Fruit fly (Drosophila melanogaster) whole organism, embryonic: Measurements from ENCODE around the gene CG5181.

ENCODE experiments used
- Atf-2 ChIP-seq: fragments of 200-800 bp; sonication (Bioruptor generic); optimal IDR thresholded peaks from 2 replicates; lab custom pipeline; 2016; ENCODE audit warnings: missing biosample characterization, missing genetic modification characterization
- CG10321 ChIP-seq: fragments of 200-800 bp; sonication (Bioruptor generic); IDR thresholded peaks from 2 replicates; pipeline ENCODE4 v1.3.6; 2022; ENCODE audit warnings: missing biosample characterization, missing genetic modification characterization
- CG10543 ChIP-seq: fragments of 200-800 bp; sonication (Bioruptor generic); optimal IDR thresholded peaks from 3 replicates; lab custom pipeline; 2017; ENCODE audit warnings: missing biosample characterization, mild to moderate bottlenecking, missing genetic modification characterization, moderate library complexity
- CG10959 ChIP-seq: fragments of 200-800 bp; sonication (Bioruptor generic); IDR thresholded peaks from 2 replicates; pipeline ENCODE4 v1.3.6; 2022; ENCODE audit warnings: missing biosample characterization, missing genetic modification characterization
- CG14441 ChIP-seq: fragments of 200-800 bp; sonication (Bioruptor generic); IDR thresholded peaks from 2 replicates; pipeline ENCODE4 v1.3.6; 2022; ENCODE audit warnings: missing biosample characterization, missing genetic modification characterization
- CG15601 ChIP-seq: fragments of 200-800 bp; sonication (Bioruptor generic); optimal IDR thresholded peaks from 3 replicates; lab custom pipeline; 2019; ENCODE audit warnings: missing biosample characterization, mild to moderate bottlenecking, missing genetic modification characterization, moderate library complexity
- CG17359 ChIP-seq: fragments of 200-800 bp; sonication (Bioruptor generic); optimal IDR thresholded peaks from 3 replicates; lab custom pipeline; 2018; ENCODE audit warnings: missing biosample characterization, mild to moderate bottlenecking, missing genetic modification characterization, moderate library complexity
- CG17829 ChIP-seq: fragments of 200-800 bp; optimal IDR thresholded peaks from 2 replicates; lab custom pipeline; 2019; ENCODE audit warnings: missing biosample characterization, mild to moderate bottlenecking, missing genetic modification characterization, moderate library complexity
- CG2199 ChIP-seq: fragments of 200-800 bp; sonication (Bioruptor generic); IDR thresholded peaks from 3 replicates; pipeline ENCODE4 v1.3.6; 2022; ENCODE audit warnings: missing biosample characterization, missing genetic modification characterization
- CG4282 ChIP-seq: fragments of 200-800 bp; sonication (Bioruptor generic); optimal IDR thresholded peaks from 2 replicates; lab custom pipeline; 2016; ENCODE audit warnings: missing biosample characterization, missing genetic modification characterization
- CG4328 ChIP-seq: fragments of 200-800 bp; sonication (Bioruptor generic); optimal IDR thresholded peaks from 3 replicates; lab custom pipeline; 2017; ENCODE audit warnings: missing biosample characterization, missing genetic modification reagents, missing genetic modification characterization
- CG4424 ChIP-seq: fragments of 200-800 bp; sonication (Bioruptor generic); optimal IDR thresholded peaks from 3 replicates; lab custom pipeline; 2016; ENCODE audit warnings: missing biosample characterization, missing genetic modification characterization
- CG6654 ChIP-seq: fragments of 200-800 bp; sonication (Bioruptor generic); optimal IDR thresholded peaks from 2 replicates; lab custom pipeline; 2017; ENCODE audit warnings: missing biosample characterization, mild to moderate bottlenecking, missing genetic modification characterization
- CG6683 ChIP-seq: fragments of 200-800 bp; sonication (Bioruptor generic); optimal IDR thresholded peaks from 2 replicates; lab custom pipeline; 2017; ENCODE audit warnings: missing biosample characterization, mild to moderate bottlenecking, missing genetic modification characterization, missing genetic modification reagents
- CG6765 ChIP-seq: fragments of 200-800 bp; sonication (Bioruptor generic); optimal IDR thresholded peaks from 3 replicates; lab custom pipeline; 2017; ENCODE audit warnings: missing biosample characterization, mild to moderate bottlenecking, missing genetic modification characterization
- CG7357 ChIP-seq: fragments of 200-800 bp; sonication (Bioruptor generic); IDR thresholded peaks from 3 replicates; pipeline ENCODE4 v1.3.6; 2022; ENCODE audit warnings: missing biosample characterization, missing genetic modification characterization
- CG8765 ChIP-seq: fragments of 200-800 bp; sonication (Bioruptor generic); IDR thresholded peaks from 2 replicates; pipeline ENCODE4 v1.3.6; 2022; ENCODE audit warnings: missing biosample characterization, missing genetic modification characterization
- CG9215 ChIP-seq: fragments of 200-800 bp; sonication (Bioruptor generic); IDR thresholded peaks from 2 replicates; pipeline ENCODE4 v1.3.6; 2022; ENCODE audit warnings: missing biosample characterization, missing genetic modification characterization
- Chrac-16 ChIP-seq: fragments of 200-800 bp; sonication (Bioruptor generic); optimal IDR thresholded peaks from 3 replicates; lab custom pipeline; 2016; ENCODE audit warnings: missing biosample characterization, missing genetic modification characterization
- Dbx ChIP-seq: fragments of 200-800 bp; sonication (Bioruptor generic); IDR thresholded peaks from 3 replicates; pipeline ENCODE4 v1.3.6; 2022; ENCODE audit warnings: missing biosample characterization, missing genetic modification characterization
- Eip74EF ChIP-seq, 2 experiments: fragments of 200-800 bp in 1 of 2; fragments of >200 bp in 1 of 2; sonication (Bioruptor generic) in 1 of 2; optimal IDR thresholded peaks; 2 replicates each; lab custom pipeline; 2017 to 2019; ENCODE audit warnings: missing biosample characterization in 2 of 2, missing genetic modification characterization in 2 of 2, mild to moderate bottlenecking in 1 of 2, moderate library complexity in 1 of 2
- Fer2 ChIP-seq: fragments of 200-800 bp; sonication (Bioruptor generic); optimal IDR thresholded peaks from 2 replicates; lab custom pipeline; 2018; ENCODE audit warnings: missing biosample characterization, mild to moderate bottlenecking, missing genetic modification characterization, moderate library complexity
- Gug ChIP-seq: fragments of 200-800 bp; sonication (Bioruptor generic); IDR thresholded peaks from 4 replicates; pipeline ENCODE4 v1.3.6; 2022; ENCODE audit warnings: missing biosample characterization, missing genetic modification characterization
- HLH3B ChIP-seq: fragments of 200-800 bp; sonication (Bioruptor generic); IDR thresholded peaks from 2 replicates; pipeline ENCODE4 v1.3.6; 2022; ENCODE audit warnings: missing biosample characterization, missing genetic modification characterization
- Hey ChIP-seq: fragments of 200-800 bp; sonication (Bioruptor generic); optimal IDR thresholded peaks from 3 replicates; lab custom pipeline; 2018; ENCODE audit warnings: missing biosample characterization, mild to moderate bottlenecking, missing genetic modification characterization
- Hmr ChIP-seq: fragments of 200-800 bp; sonication (Bioruptor generic); optimal IDR thresholded peaks from 3 replicates; lab custom pipeline; 2017; ENCODE audit warnings: mild to moderate bottlenecking, missing biosample characterization, missing genetic modification reagents, missing genetic modification characterization
- NC2β ChIP-seq: fragments of 200-800 bp; sonication (Bioruptor generic); optimal IDR thresholded peaks from 2 replicates; lab custom pipeline; 2016; ENCODE audit warnings: missing biosample characterization, missing genetic modification characterization
- Sin3A ChIP-seq: fragments of >200 bp; optimal IDR thresholded peaks from 2 replicates; lab custom pipeline; 2018
- Vsx1 ChIP-seq: fragments of 200-800 bp; sonication (Bioruptor generic); optimal IDR thresholded peaks from 2 replicates; lab custom pipeline; 2017; ENCODE audit warnings: missing biosample characterization, mild to moderate bottlenecking, missing genetic modification characterization, missing genetic modification reagents
- YL-1 ChIP-seq: fragments of 200-800 bp; sonication (Bioruptor generic); optimal IDR thresholded peaks from 3 replicates; lab custom pipeline; 2017; ENCODE audit warnings: missing biosample characterization, mild to moderate bottlenecking, missing genetic modification characterization
- az2 ChIP-seq: fragments of 200-800 bp; sonication (Bioruptor generic); optimal IDR thresholded peaks from 3 replicates; lab custom pipeline; 2016; ENCODE audit warnings: missing biosample characterization, missing genetic modification characterization
- corto ChIP-seq: fragments of 200-800 bp; sonication (Bioruptor generic); optimal IDR thresholded peaks from 2 replicates; lab custom pipeline; 2016; ENCODE audit warnings: missing biosample characterization, mild to moderate bottlenecking, missing genetic modification characterization, moderate library complexity
- cwo ChIP-seq: fragments of 200-800 bp; sonication (Bioruptor generic); optimal IDR thresholded peaks from 3 replicates; lab custom pipeline; 2017; ENCODE audit warnings: missing biosample characterization, missing genetic modification characterization, mild to moderate bottlenecking, moderate library complexity, missing genetic modification reagents
- ems ChIP-seq: fragments of 200-800 bp; sonication (Bioruptor generic); optimal IDR thresholded peaks from 3 replicates; lab custom pipeline; 2016; ENCODE audit warnings: missing biosample characterization, missing genetic modification characterization
- ewg ChIP-seq: fragments of 200-800 bp; sonication (Bioruptor generic); optimal IDR thresholded peaks from 3 replicates; lab custom pipeline; 2017; ENCODE audit warnings: mild to moderate bottlenecking, missing biosample characterization, missing genetic modification reagents, missing genetic modification characterization
- gsb ChIP-seq: fragments of 200-800 bp; sonication (Bioruptor generic); IDR thresholded peaks from 2 replicates; pipeline ENCODE4 v1.3.6; 2022; ENCODE audit warnings: missing biosample characterization, missing genetic modification characterization
- mam ChIP-seq: fragments of 200-800 bp; sonication (Bioruptor generic); optimal IDR thresholded peaks from 3 replicates; lab custom pipeline; 2016; ENCODE audit warnings: missing biosample characterization, missing genetic modification characterization
- nmo ChIP-seq: fragments of 200-800 bp; sonication (Bioruptor generic); optimal IDR thresholded peaks from 2 replicates; lab custom pipeline; 2018; ENCODE audit warnings: missing biosample characterization, mild to moderate bottlenecking, missing genetic modification characterization, moderate library complexity
- org-1 ChIP-seq: fragments of 200-800 bp; sonication (Bioruptor generic); optimal IDR thresholded peaks from 2 replicates; lab custom pipeline; 2017; ENCODE audit warnings: missing biosample characterization, missing genetic modification characterization
- pfk ChIP-seq: fragments of 200-800 bp; sonication (Bioruptor generic); optimal IDR thresholded peaks from 2 replicates; lab custom pipeline; 2018; ENCODE audit warnings: missing biosample characterization, mild to moderate bottlenecking, missing genetic modification characterization, moderate library complexity
- pho ChIP-seq: fragments of 200-800 bp; sonication (Bioruptor generic); optimal IDR thresholded peaks from 2 replicates; lab custom pipeline; 2016; ENCODE audit warnings: missing biosample characterization, missing genetic modification characterization
- pzg ChIP-seq: fragments of 200-800 bp; sonication (Bioruptor generic); optimal IDR thresholded peaks from 3 replicates; lab custom pipeline; 2018; ENCODE audit warnings: missing biosample characterization, mild to moderate bottlenecking, missing genetic modification characterization, moderate library complexity
- repo ChIP-seq: fragments of 200-800 bp; sonication (Bioruptor generic); optimal IDR thresholded peaks from 2 replicates; lab custom pipeline; 2016; ENCODE audit warnings: missing biosample characterization, missing genetic modification characterization
- scrt ChIP-seq: fragments of 200-800 bp; sonication (Bioruptor generic); optimal IDR thresholded peaks from 2 replicates; lab custom pipeline; 2018; ENCODE audit warnings: missing biosample characterization, mild to moderate bottlenecking, missing genetic modification characterization, moderate library complexity
- sens ChIP-seq: fragments of 200-800 bp; sonication (Bioruptor generic); peaks from one replicate; lab custom pipeline; 2016; ENCODE audit warnings: missing biosample characterization, missing genetic modification characterization
- so ChIP-seq: fragments of 200-800 bp; sonication (Bioruptor generic); IDR thresholded peaks from 3 replicates; pipeline ENCODE4 v1.3.6; 2022; ENCODE audit warnings: missing biosample characterization, missing genetic modification characterization
- tin ChIP-seq: fragments of 200-800 bp; sonication (Bioruptor generic); optimal IDR thresholded peaks from 3 replicates; lab custom pipeline; 2016; ENCODE audit warnings: missing biosample characterization, missing genetic modification characterization
- tll ChIP-seq, 2 experiments: fragments of 200-800 bp in 1 of 2; fragments of >200 bp in 1 of 2; sonication (Bioruptor generic) in 1 of 2; optimal IDR thresholded peaks; 2 replicates each; lab custom pipeline; 2017 to 2019; ENCODE audit warnings: missing biosample characterization in 2 of 2, missing genetic modification characterization in 2 of 2, mild to moderate bottlenecking in 1 of 2, moderate library complexity in 1 of 2
- zfh2 ChIP-seq: fragments of 200-800 bp; sonication (Bioruptor generic); optimal IDR thresholded peaks from 2 replicates; lab custom pipeline; 2016; ENCODE audit warnings: missing biosample characterization, missing genetic modification characterization

Gene CG5181

DNA sequence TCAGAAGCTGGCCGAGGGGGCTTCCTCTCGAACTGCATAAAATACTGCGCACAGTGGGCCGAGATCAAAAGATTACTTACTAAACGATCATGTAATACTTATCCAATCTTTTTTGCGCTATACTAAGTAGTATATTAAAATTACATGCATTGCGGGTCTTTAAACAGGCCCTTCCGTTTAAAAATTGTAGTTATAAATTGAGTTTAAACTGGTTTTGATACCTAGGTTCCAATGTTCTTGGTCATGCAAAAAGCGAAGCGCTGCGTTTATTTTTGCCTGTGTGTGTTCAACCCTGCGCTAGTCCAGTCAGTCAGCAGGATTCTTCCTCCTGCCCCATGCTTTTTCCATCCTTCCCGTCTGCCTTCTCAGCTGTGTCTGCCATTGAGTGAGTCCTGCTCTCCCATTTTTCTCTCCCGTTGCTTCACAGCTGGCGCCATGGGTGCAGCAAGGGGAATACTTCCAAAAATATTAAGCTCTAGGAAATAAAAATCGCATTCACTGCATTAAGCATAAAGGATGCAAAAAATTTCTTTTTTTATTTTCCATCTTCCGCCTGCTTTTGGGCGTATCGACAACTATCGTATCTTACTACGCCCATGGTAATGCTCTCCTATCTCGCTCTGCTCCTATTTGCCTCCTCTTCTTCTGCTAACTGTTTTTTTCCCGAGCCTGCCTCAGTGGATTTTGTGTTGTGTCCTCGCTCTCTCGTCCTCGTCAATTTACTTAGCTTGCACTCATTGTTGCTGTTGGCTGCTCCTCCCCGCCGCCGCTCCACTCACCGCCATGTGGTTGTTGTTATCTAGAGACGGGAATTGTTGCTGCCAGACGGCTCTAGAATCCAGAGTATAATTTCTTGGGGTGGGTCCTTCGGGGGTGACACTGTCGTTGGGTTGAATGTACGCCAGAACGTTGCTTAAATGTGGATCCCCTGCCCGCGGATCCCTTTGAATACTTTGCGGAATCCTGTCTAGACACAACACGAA lies 11.0 kb upstream of the CG5181 start (continued):
- peak; percentile 16 for TF ChIP-seq nmo (GFP tag; lab: Kevin White, UChicago)
- TF ChIP-seq zfh2 (GFP tag; lab: Kevin White, UChicago), result peak; percentile 82
- TF ChIP-seq YL-1 (GFP tag; lab: Kevin White, UChicago), result no peak
- TF ChIP-seq pzg, result no peak
- TF ChIP-seq scrt (GFP tag; lab: Kevin White, UChicago), result peak; percentile 73
- no peak for TF ChIP-seq so
- no peak for TF ChIP-seq CG2199 (GFP tag; lab: Robert Waterston, UW)
- peak; percentile 88 for TF ChIP-seq mam (GFP tag; lab: Kevin White, UChicago)
- TF ChIP-seq CG8765 (GFP tag; lab: Robert Waterston, UW), result no peak; the same call in 1 of the 2 replicates
- TF ChIP-seq pho (GFP tag; lab: Kevin White, UChicago), result peak; percentile 68
- TF ChIP-seq CG6683 (GFP tag; lab: Kevin White, UChicago), result peak; percentile 29
- peak; percentile 63 for TF ChIP-seq Chrac-16 (GFP tag; lab: Kevin White, UChicago)
- TF ChIP-seq Gug (GFP tag; lab: Robert Waterston, UW), result peak; percentile 70
- TF ChIP-seq CG10543 (GFP tag; lab: Kevin White, UChicago), result no peak
- TF ChIP-seq Atf-2 (GFP tag; lab: Kevin White, UChicago), result peak; percentile 41
- TF ChIP-seq Vsx1, result no peak
- TF ChIP-seq Dbx, result peak; percentile 88
- no peak for TF ChIP-seq CG17829 (tag; lab: Kevin White, UChicago)
- peak; percentile 79 for TF ChIP-seq HLH3B (GFP tag; lab: Robert Waterston, UW)
- TF ChIP-seq CG10959 (GFP tag; lab: Robert Waterston, UW), result peak; percentile 40; the same call in 1 of the 2 replicates
- no peak for TF ChIP-seq Hey (tag; lab: Kevin White, UChicago)
- TF ChIP-seq CG4328 (GFP tag; lab: Kevin White, UChicago), result no peak
- no peak for TF ChIP-seq CG6654 (GFP tag; lab: Kevin White, UChicago)
- TF ChIP-seq cwo, result peak; percentile 73
- no peak for TF ChIP-seq gsb (GFP tag; lab: Robert Waterston, UW)
- TF ChIP-seq Eip74EF (GFP tag; optimal IDR thresholded peaks at IDR 0.05; lab: Kevin White, UChicago), result no peak
- peak; percentile 90 for TF ChIP-seq sens (GFP tag; lab: Kevin White, UChicago)
- no peak for TF ChIP-seq CG15601 (tag; lab: Kevin White, UChicago)
- TF ChIP-seq CG9215 (GFP tag; lab: Robert Waterston, UW), result peak; percentile 71
- no peak for TF ChIP-seq ewg (GFP tag; lab: Kevin White, UChicago)
- no peak for TF ChIP-seq CG4282
- TF ChIP-seq CG6765 (GFP tag; lab: Kevin White, UChicago), result no peak
- peak; percentile 53 for TF ChIP-seq CG14441 (GFP tag; lab: Robert Waterston, UW)
- peak; percentile 17 for TF ChIP-seq az2 (GFP tag; lab: Kevin White, UChicago)
- TF ChIP-seq org-1, result peak; percentile 62
- peak; percentile 39 for TF ChIP-seq repo (GFP tag; lab: Kevin White, UChicago)
- no peak for TF ChIP-seq CG4424 (GFP tag; lab: Kevin White, UChicago)
- TF ChIP-seq tll (GFP tag; optimal IDR thresholded peaks at IDR 0.05; lab: Kevin White, UChicago), result no peak
- peak; percentile 36 for TF ChIP-seq tin
- TF ChIP-seq corto (GFP tag; lab: Kevin White, UChicago), result peak; percentile 86
- TF ChIP-seq CG17359 (tag; lab: Kevin White, UChicago), result peak; percentile 49
- peak; percentile 66 for TF ChIP-seq NC2β (GFP tag; lab: Kevin White, UChicago)
- peak; percentile 91 for TF ChIP-seq Hmr
- no peak for TF ChIP-seq pfk
- no peak for TF ChIP-seq Fer2 (tag; lab: Kevin White, UChicago)
- TF ChIP-seq CG7357, result peak; percentile 65; the same call in 2 of the 3 replicates
- TF ChIP-seq Sin3A (lab: Kevin White, UChicago), result no peak
- TF ChIP-seq CG10321 (GFP tag; lab: Robert Waterston, UW), result no peak
- TF ChIP-seq ems (GFP tag; lab: Kevin White, UChicago), result peak; percentile 64
